Fruit fly (Drosophila melanogaster) whole organism, embryonic: ENCODE results near the gene Mrm2.
A peak's percentile ranks its signal among the peaks of the same experiment; 100 is the strongest.

Experiments
- CG12942 ChIP-seq: fragments of 200-800 bp; sonication (Bioruptor generic); optimal IDR thresholded peaks from 3 replicates; lab custom pipeline; 2016; ENCODE audit warnings: missing biosample characterization, missing genetic modification characterization
- CG13296 ChIP-seq: fragments of 200-800 bp; sonication (Bioruptor generic); optimal IDR thresholded peaks from 3 replicates; lab custom pipeline; 2018; ENCODE audit warnings: missing biosample characterization, mild to moderate bottlenecking, missing genetic modification characterization
- CG13894 ChIP-seq: fragments of 200-800 bp; sonication (Bioruptor generic); optimal IDR thresholded peaks from 3 replicates; lab custom pipeline; 2018; ENCODE audit warnings: missing biosample characterization, mild to moderate bottlenecking, missing genetic modification characterization, moderate library complexity
- CG1647 ChIP-seq: fragments of 200-800 bp; sonication (Bioruptor generic); optimal IDR thresholded peaks from 3 replicates; lab custom pipeline; 2016; ENCODE audit warnings: missing biosample characterization, missing genetic modification characterization
- CG16779 ChIP-seq: fragments of 200-800 bp; sonication (Bioruptor generic); IDR thresholded peaks from 2 replicates; pipeline ENCODE4 v1.3.6; 2022; ENCODE audit warnings: missing biosample characterization, missing genetic modification characterization
- CG16813 ChIP-seq: fragments of 200-800 bp; sonication (Bioruptor generic); IDR thresholded peaks from 3 replicates; pipeline ENCODE4 v1.3.6; 2022; ENCODE audit warnings: missing biosample characterization, missing genetic modification characterization; ENCODE audit not compliant: partially characterized antibody
- CG16863 ChIP-seq: fragments of 200-800 bp; sonication (Bioruptor generic); optimal IDR thresholded peaks from 3 replicates; lab custom pipeline; 2016; ENCODE audit warnings: missing biosample characterization, missing genetic modification characterization
- CG17912 ChIP-seq: fragments of 200-800 bp; sonication (Bioruptor generic); optimal IDR thresholded peaks from 2 replicates; lab custom pipeline; 2018; ENCODE audit warnings: missing biosample characterization, mild to moderate bottlenecking, missing genetic modification characterization
- CG2199 ChIP-seq: fragments of 200-800 bp; sonication (Bioruptor generic); IDR thresholded peaks from 3 replicates; pipeline ENCODE4 v1.3.6; 2022; ENCODE audit warnings: missing biosample characterization, missing genetic modification characterization
- CG3065 ChIP-seq: fragments of 200-800 bp; sonication (Bioruptor generic); optimal IDR thresholded peaks from 2 replicates; lab custom pipeline; 2016; ENCODE audit warnings: missing biosample characterization, missing genetic modification characterization
- CG4282 ChIP-seq: fragments of 200-800 bp; sonication (Bioruptor generic); optimal IDR thresholded peaks from 2 replicates; lab custom pipeline; 2016; ENCODE audit warnings: missing biosample characterization, missing genetic modification characterization
- CG43689 ChIP-seq: fragments of 200-800 bp; sonication (Bioruptor generic); IDR thresholded peaks from 2 replicates; pipeline ENCODE4 v1.3.6; 2022; ENCODE audit warnings: missing biosample characterization, missing genetic modification characterization
- CG6765 ChIP-seq: fragments of 200-800 bp; sonication (Bioruptor generic); optimal IDR thresholded peaks from 3 replicates; lab custom pipeline; 2017; ENCODE audit warnings: missing biosample characterization, mild to moderate bottlenecking, missing genetic modification characterization
- CG7357 ChIP-seq: fragments of 200-800 bp; sonication (Bioruptor generic); IDR thresholded peaks from 3 replicates; pipeline ENCODE4 v1.3.6; 2022; ENCODE audit warnings: missing biosample characterization, missing genetic modification characterization
- CG7372 ChIP-seq: fragments of 200-800 bp; sonication (Bioruptor generic); IDR thresholded peaks from 2 replicates; pipeline ENCODE4 v1.3.6; 2022; ENCODE audit warnings: missing biosample characterization, missing genetic modification characterization
- CG7963 ChIP-seq: fragments of 200-800 bp; sonication (Bioruptor generic); IDR thresholded peaks from 3 replicates; pipeline ENCODE4 v1.3.6; 2022; ENCODE audit warnings: missing biosample characterization, missing genetic modification characterization; ENCODE audit not compliant: partially characterized antibody
- CG8290 ChIP-seq, 3 experiments: fragments of 200-800 bp; sonication (Bioruptor generic); optimal IDR thresholded peaks; 2 replicates each; lab custom pipeline; 2016 to 2019; ENCODE audit warnings: missing biosample characterization in 3 of 3, missing genetic modification characterization in 3 of 3, mild to moderate bottlenecking in 2 of 3, moderate library complexity in 1 of 3
- CG8478 ChIP-seq: fragments of >200 bp; optimal IDR thresholded peaks from 2 replicates; lab custom pipeline; 2018
- CG8944 ChIP-seq: fragments of 200-800 bp; sonication (Bioruptor generic); optimal IDR thresholded peaks from 3 replicates; lab custom pipeline; 2016; ENCODE audit warnings: missing biosample characterization, missing genetic modification characterization
- Camta ChIP-seq: fragments of 200-800 bp; sonication (Bioruptor generic); optimal IDR thresholded peaks from 2 replicates; lab custom pipeline; 2016; ENCODE audit warnings: missing biosample characterization, missing genetic modification characterization
- D19A ChIP-seq: fragments of 200-800 bp; optimal IDR thresholded peaks from 3 replicates; lab custom pipeline; 2019; ENCODE audit warnings: missing biosample characterization, mild to moderate bottlenecking, missing genetic modification characterization, moderate library complexity
- Dek ChIP-seq: fragments of 200-800 bp; sonication (Bioruptor generic); optimal IDR thresholded peaks from 3 replicates; lab custom pipeline; 2019; ENCODE audit warnings: missing biosample characterization, mild to moderate bottlenecking, missing genetic modification characterization, moderate library complexity
- Dll ChIP-seq: fragments of 200-800 bp; sonication (Bioruptor generic); IDR thresholded peaks from 4 replicates; pipeline ENCODE4 v1.3.6; 2022; ENCODE audit warnings: missing biosample characterization, missing genetic modification characterization; ENCODE audit not compliant: partially characterized antibody
- Eip74EF ChIP-seq, 2 experiments: fragments of 200-800 bp in 1 of 2; fragments of >200 bp in 1 of 2; sonication (Bioruptor generic) in 1 of 2; optimal IDR thresholded peaks; 2 replicates each; lab custom pipeline; 2017 to 2019; ENCODE audit warnings: missing biosample characterization in 2 of 2, missing genetic modification characterization in 2 of 2, mild to moderate bottlenecking in 1 of 2, moderate library complexity in 1 of 2
- Hr3 ChIP-seq: fragments of 200-800 bp; sonication (Bioruptor generic); optimal IDR thresholded peaks from 3 replicates; lab custom pipeline; 2016; ENCODE audit warnings: missing biosample characterization, missing genetic modification characterization
- Myb ChIP-seq: fragments of 200-800 bp; sonication (Bioruptor generic); optimal IDR thresholded peaks from 2 replicates; lab custom pipeline; 2016; ENCODE audit warnings: missing biosample characterization, missing genetic modification characterization
- Neu2 ChIP-seq: fragments of 200-800 bp; sonication (Bioruptor generic); optimal IDR thresholded peaks from 3 replicates; lab custom pipeline; 2016; ENCODE audit warnings: missing biosample characterization, missing genetic modification characterization, borderline replicate concordance
- ac ChIP-seq: fragments of 200-800 bp; sonication (Bioruptor generic); optimal IDR thresholded peaks from 3 replicates; lab custom pipeline; 2017; ENCODE audit warnings: missing biosample characterization, mild to moderate bottlenecking, missing genetic modification characterization
- ap ChIP-seq: fragments of 200-800 bp; sonication (Bioruptor generic); IDR thresholded peaks from 2 replicates; pipeline ENCODE4 v1.3.6; 2022; ENCODE audit warnings: missing biosample characterization, missing genetic modification characterization
- bbx ChIP-seq: fragments of 200-800 bp; sonication (Bioruptor generic); IDR thresholded peaks from 2 replicates; pipeline ENCODE4 v1.3.6; 2022; ENCODE audit warnings: missing biosample characterization, missing genetic modification characterization; ENCODE audit not compliant: partially characterized antibody
- cg ChIP-seq: fragments of 200-800 bp; sonication (Bioruptor generic); optimal IDR thresholded peaks from 3 replicates; lab custom pipeline; 2019; ENCODE audit warnings: missing biosample characterization, mild to moderate bottlenecking, missing genetic modification characterization, moderate library complexity
- eyg ChIP-seq: fragments of 200-800 bp; sonication (Bioruptor generic); optimal IDR thresholded peaks from 3 replicates; lab custom pipeline; 2016; ENCODE audit warnings: missing biosample characterization, missing genetic modification characterization
- gfzf ChIP-seq: fragments of 200-800 bp; sonication (Bioruptor generic); optimal IDR thresholded peaks from 2 replicates; lab custom pipeline; 2016; ENCODE audit warnings: missing biosample characterization, mild to moderate bottlenecking, missing genetic modification characterization, moderate library complexity
- grau ChIP-seq: fragments of 200-800 bp; optimal IDR thresholded peaks from 3 replicates; lab custom pipeline; 2019; ENCODE audit warnings: missing biosample characterization, mild to moderate bottlenecking, missing genetic modification characterization, moderate library complexity
- gro ChIP-seq: fragments of 200-800 bp; sonication (Bioruptor generic); optimal IDR thresholded peaks from 2 replicates; lab custom pipeline; 2016; ENCODE audit warnings: missing biosample characterization, missing genetic modification characterization
- klu ChIP-seq: fragments of 200-800 bp; sonication (Bioruptor generic); IDR thresholded peaks from 2 replicates; pipeline ENCODE4 v1.3.6; 2022; ENCODE audit warnings: missing biosample characterization, missing genetic modification characterization
- knrl ChIP-seq: fragments of 200-800 bp; sonication (Bioruptor generic); IDR thresholded peaks from 3 replicates; pipeline ENCODE4 v1.3.6; 2022; ENCODE audit warnings: missing biosample characterization, missing genetic modification characterization; ENCODE audit not compliant: partially characterized antibody
- maf-S ChIP-seq: fragments of 200-800 bp; sonication (Bioruptor generic); optimal IDR thresholded peaks from 2 replicates; lab custom pipeline; 2016; ENCODE audit warnings: missing biosample characterization, missing genetic modification characterization
- nom ChIP-seq: fragments of 200-800 bp; sonication (Bioruptor generic); optimal IDR thresholded peaks from 2 replicates; lab custom pipeline; 2017; ENCODE audit warnings: missing biosample characterization, missing genetic modification characterization, mild to moderate bottlenecking, moderate library complexity, missing genetic modification reagents
- oc ChIP-seq: fragments of 200-800 bp; sonication (Bioruptor generic); optimal IDR thresholded peaks from 2 replicates; lab custom pipeline; 2018; ENCODE audit warnings: missing biosample characterization, mild to moderate bottlenecking, missing genetic modification characterization, moderate library complexity
- peb ChIP-seq: fragments of 200-800 bp; sonication (Bioruptor generic); IDR thresholded peaks from 2 replicates; pipeline ENCODE4 v1.3.6; 2022; ENCODE audit warnings: missing biosample characterization, missing genetic modification characterization
- pum ChIP-seq: fragments of 200-800 bp; sonication (Bioruptor generic); optimal IDR thresholded peaks from 2 replicates; lab custom pipeline; 2016; ENCODE audit warnings: missing biosample characterization, missing genetic modification characterization
- row ChIP-seq: fragments of 200-800 bp; sonication (Bioruptor generic); IDR thresholded peaks from 3 replicates; pipeline ENCODE4 v1.3.6; 2022; ENCODE audit warnings: missing biosample characterization, missing genetic modification characterization
- salm ChIP-seq: fragments of 200-800 bp; sonication (Bioruptor generic); optimal IDR thresholded peaks from 2 replicates; lab custom pipeline; 2018; ENCODE audit warnings: missing biosample characterization, mild to moderate bottlenecking, missing genetic modification characterization
- slp2 ChIP-seq: fragments of 200-800 bp; sonication (Bioruptor generic); optimal IDR thresholded peaks from 2 replicates; lab custom pipeline; 2016; ENCODE audit warnings: missing biosample characterization, missing genetic modification characterization
- stc ChIP-seq: fragments of 200-800 bp; sonication (Bioruptor generic); IDR thresholded peaks from 2 replicates; pipeline ENCODE4 v1.3.6; 2022; ENCODE audit warnings: missing biosample characterization, missing genetic modification characterization
- tna ChIP-seq: fragments of 200-800 bp; sonication (Bioruptor generic); IDR thresholded peaks from 2 replicates; pipeline ENCODE4 v1.3.6; 2022; ENCODE audit warnings: missing biosample characterization, missing genetic modification characterization; ENCODE audit not compliant: partially characterized antibody
- vnd ChIP-seq: fragments of 200-800 bp; sonication (Bioruptor generic); IDR thresholded peaks from 3 replicates; pipeline ENCODE4 v1.3.6; 2022; ENCODE audit warnings: missing biosample characterization, missing genetic modification characterization; ENCODE audit not compliant: partially characterized antibody

Mrm2 gene

dm6 chr3R:19860996-19861719 lies at the start of gene Mrm2, which contains the start of gene Ire1 (continued):
- TF ChIP-seq maf-S (GFP tag; lab: Kevin White, UChicago) (peak; percentile 84), grau (peak; percentile 82), salm (tag; lab: Kevin White, UChicago) (peak; percentile 21), bbx (GFP tag; lab: Robert Waterston, UW) (peak; percentile 52), Hr3 (peak; percentile 87), gro (peak; percentile 90), ap (GFP tag; lab: Robert Waterston, UW) (peak; percentile 52; the same call in 1 of the 2 replicates), ac (GFP tag; lab: Kevin White, UChicago) (peak; percentile 26), CG7963 (no peak; the same call in 2 of the 3 replicates), peb (GFP tag; lab: Robert Waterston, UW) (peak; percentile 47; the same call in 1 of the 2 replicates), knrl (GFP tag; lab: Robert Waterston, UW) (peak; percentile 85), gfzf (GFP tag; lab: Kevin White, UChicago) (peak; percentile 98), CG16813 (GFP tag; lab: Robert Waterston, UW) (peak; percentile 72), eyg (GFP tag; lab: Kevin White, UChicago) (peak; percentile 81), tna (GFP tag; lab: Robert Waterston, UW) (no peak; the same call in 1 of the 2 replicates), CG16779 (peak; percentile 77; the same call in 1 of the 2 replicates), Dll (GFP tag; lab: Robert Waterston, UW) (peak; percentile 80; the same call in 3 of the 4 replicates), CG12942 (GFP tag; lab: Kevin White, UChicago) (peak; percentile 76), CG1647 (GFP tag; lab: Kevin White, UChicago) (peak; percentile 81), vnd (GFP tag; lab: Robert Waterston, UW) (peak; percentile 62; the same call in 2 of the 3 replicates), Dek (tag; lab: Kevin White, UChicago) (peak; percentile 80), oc (tag; lab: Kevin White, UChicago) (no peak), CG43689 (GFP tag; lab: Robert Waterston, UW) (no peak), D19A (tag; lab: Kevin White, UChicago) (peak; percentile 47), CG17912 (GFP tag; lab: Kevin White, UChicago) (peak; percentile 24), CG4282 (GFP tag; lab: Kevin White, UChicago) (peak; percentile 77), CG6765 (no peak), CG2199 (GFP tag; lab: Robert Waterston, UW) (no peak), Myb (GFP tag; lab: Kevin White, UChicago) (peak; percentile 84), pum (GFP tag; lab: Kevin White, UChicago) (peak; percentile 91), CG7372 (GFP tag; lab: Robert Waterston, UW) (peak; percentile 81), Neu2 (GFP tag; lab: Kevin White, UChicago) (no peak), CG8944 (GFP tag; lab: Kevin White, UChicago) (peak; percentile 84), Camta (GFP tag; lab: Kevin White, UChicago) (peak; percentile 86), Eip74EF (GFP tag; optimal IDR thresholded peaks at IDR 0.05; lab: Kevin White, UChicago) (peak in 1 of 2 experiments; percentile 98), nom (GFP tag; lab: Kevin White, UChicago) (peak; percentile 54), cg (GFP tag; lab: Kevin White, UChicago) (no peak), CG7357 (GFP tag; lab: Robert Waterston, UW) (peak; percentile 100), CG3065 (GFP tag; lab: Kevin White, UChicago) (peak; percentile 46), CG13296 (GFP tag; lab: Kevin White, UChicago) (peak; percentile 45), slp2 (GFP tag; lab: Kevin White, UChicago) (peak; percentile 85), row (GFP tag; lab: Robert Waterston, UW) (peak; percentile 96), stc (GFP tag; lab: Robert Waterston, UW) (no peak), CG16863 (GFP tag; lab: Kevin White, UChicago) (peak; percentile 67), CG8478 (lab: Kevin White, UChicago) (no peak), CG13894 (tag; lab: Kevin White, UChicago) (peak; percentile 69), klu (GFP tag; lab: Robert Waterston, UW) (peak; percentile 74), CG8290 (GFP tag; optimal IDR thresholded peaks at IDR 0.05; lab: Kevin White, UChicago) (peak; percentile 96), CG8290 (tag; optimal IDR thresholded peaks at IDR 0.05; lab: Kevin White, UChicago) (peak; percentile 88 to 93)
